Fruit fly (Drosophila melanogaster): ENCODE results near the gene CG10602.

The CG10602 gene

DNA sequence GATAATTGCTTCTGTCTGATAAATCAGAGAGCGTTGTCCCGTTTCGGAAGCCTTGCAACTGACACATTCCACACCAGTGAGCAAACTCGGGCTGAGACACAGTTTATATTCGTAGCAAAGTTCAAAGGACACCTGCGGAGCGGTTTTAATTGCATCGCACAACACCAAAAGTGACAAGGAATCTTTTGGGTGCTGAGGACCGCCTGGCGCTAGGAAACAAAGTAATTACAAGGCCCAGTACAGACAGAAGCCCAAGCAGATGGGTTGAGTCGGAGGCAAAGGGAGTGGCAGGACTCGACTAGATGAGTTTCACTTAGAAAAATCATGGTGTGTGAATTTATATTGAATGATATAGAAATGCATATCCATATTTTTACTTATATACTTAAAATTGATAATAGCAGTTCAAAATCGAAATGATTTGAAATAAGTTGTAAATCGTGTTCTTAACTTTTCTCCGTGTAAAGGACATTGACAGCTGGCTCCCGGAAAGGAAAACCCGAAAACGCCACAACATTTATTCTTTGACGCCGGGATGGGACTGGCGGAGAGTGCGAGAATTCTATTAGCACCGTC is 50.2 kb downstream of the CG10602 start:
- TF ChIP-seq rn (GFP tag; IDR thresholded peaks at IDR 0.05) (no peak), CG8301 (tag; optimal IDR thresholded peaks at IDR 0.05) (no peak), Snoo (tag; optimal IDR thresholded peaks at IDR 0.05) (no peak), CG8159 (tag; optimal IDR thresholded peaks at IDR 0.05) (no peak), CG14655 (GFP tag; optimal IDR thresholded peaks at IDR 0.05) (no peak), CG17806 (tag; optimal IDR thresholded peaks at IDR 0.05) (no peak), Ets98B (GFP tag; IDR thresholded peaks at IDR 0.05) (no peak), Pif1A (GFP tag; optimal IDR thresholded peaks at IDR 0.05) (no peak), CG4496 (GFP tag; IDR thresholded peaks at IDR 0.05) (no peak), EcR (GFP tag; optimal IDR thresholded peaks at IDR 0.05) (no peak), CG34367 (tag; optimal IDR thresholded peaks at IDR 0.05) (no peak), CG15710 (tag; optimal IDR thresholded peaks at IDR 0.05) (no peak)

DNA sequence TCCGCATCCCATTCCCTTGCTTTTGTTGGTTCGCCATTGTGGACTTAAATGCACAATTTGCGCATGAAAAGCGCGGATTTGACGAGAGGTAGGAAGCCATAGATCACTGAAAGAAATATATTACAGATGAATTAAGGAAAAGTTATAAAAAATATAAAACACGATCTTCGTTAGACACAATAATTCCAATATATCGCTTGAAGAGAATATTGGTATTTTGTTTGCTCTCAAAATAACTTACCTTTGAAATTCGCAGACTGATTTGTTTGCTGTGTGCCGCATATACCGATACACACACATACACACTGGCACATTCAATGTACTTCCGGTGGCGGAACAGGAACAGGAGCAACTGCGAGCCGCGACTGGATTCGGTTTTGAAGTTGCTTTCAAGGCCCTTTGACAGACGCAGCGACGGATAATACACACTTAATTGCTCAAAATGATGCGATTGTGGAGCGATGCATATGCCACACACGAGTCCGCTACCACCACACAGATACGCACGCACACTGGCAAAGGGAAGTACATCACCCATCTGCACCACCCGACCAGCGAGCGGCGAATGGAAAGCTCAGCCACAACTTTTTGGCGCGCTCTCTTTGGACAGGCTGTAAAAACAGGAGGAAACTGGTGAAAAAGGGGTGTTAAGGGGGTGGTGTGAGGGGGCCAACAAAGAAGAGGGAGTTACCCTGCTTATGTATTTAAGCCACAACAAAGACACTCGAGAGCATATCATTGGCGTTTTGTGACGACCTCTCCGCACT is 53.2 kb downstream of the CG10602 start:
- TF ChIP-seq Pif1B (GFP tag; optimal IDR thresholded peaks at IDR 0.05) = no peak
- TF ChIP-seq CG8159 (tag; optimal IDR thresholded peaks at IDR 0.05) = peak; percentile 44
- TF ChIP-seq Snoo (tag; optimal IDR thresholded peaks at IDR 0.05) = peak; percentile 19
- TF ChIP-seq CG13204 (GFP tag; optimal IDR thresholded peaks at IDR 0.05) = no peak
- TF ChIP-seq CG10348 (GFP tag; IDR thresholded peaks at IDR 0.05) = no peak
- TF ChIP-seq rn (GFP tag; IDR thresholded peaks at IDR 0.05) = no peak
- TF ChIP-seq CG14655 (GFP tag; optimal IDR thresholded peaks at IDR 0.05) = no peak
- TF ChIP-seq D1 (tag; optimal IDR thresholded peaks at IDR 0.05) = no peak
- no peak for TF ChIP-seq CG4496 (GFP tag; IDR thresholded peaks at IDR 0.05)
- no peak for TF ChIP-seq EcR (GFP tag; optimal IDR thresholded peaks at IDR 0.05)
- peak; percentile 10 for TF ChIP-seq CG9948 (tag; optimal IDR thresholded peaks at IDR 0.05)
- no peak for TF ChIP-seq gl (tag; optimal IDR thresholded peaks at IDR 0.05)
- no peak for TF ChIP-seq CG32121 (GFP tag; IDR thresholded peaks at IDR 0.05)
- no peak for TF ChIP-seq Pif1A (GFP tag; optimal IDR thresholded peaks at IDR 0.05)
- no peak for TF ChIP-seq CG12605 (GFP tag; IDR thresholded peaks at IDR 0.05)
- no peak for TF ChIP-seq Ets98B (GFP tag; IDR thresholded peaks at IDR 0.05)
- TF ChIP-seq CG8301 (tag; optimal IDR thresholded peaks at IDR 0.05) = no peak
- peak; percentile 31 for TF ChIP-seq CG15710 (tag; optimal IDR thresholded peaks at IDR 0.05)

DNA sequence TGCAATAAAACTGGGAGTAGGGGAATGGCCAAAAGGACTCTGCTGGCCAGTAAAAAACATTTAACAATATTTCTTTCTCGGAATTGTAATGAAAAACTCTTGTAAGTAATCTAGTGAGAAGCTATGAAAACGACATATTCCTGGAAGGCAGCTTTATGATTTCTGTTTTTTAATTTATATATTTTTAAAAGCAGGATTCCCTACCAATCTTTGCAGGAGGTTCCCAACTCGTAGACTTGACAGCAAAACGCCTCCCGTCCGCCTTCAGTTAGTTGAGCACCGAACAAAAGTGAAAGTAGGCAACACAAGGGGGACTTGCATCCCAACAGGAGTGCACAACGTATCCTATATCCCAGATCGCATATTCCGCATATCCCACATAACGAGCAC is 53.8 kb downstream of the CG10602 start, which contains the start of gene CG43814:
CG43814 (minus strand) TSS at position 101 of the 390 bp plus-strand sequence.
- TF ChIP-seq CG15710 (tag; optimal IDR thresholded peaks at IDR 0.05) = no peak
- no peak for TF ChIP-seq CG8159 (tag; optimal IDR thresholded peaks at IDR 0.05)
- TF ChIP-seq fd96Ca (GFP tag; IDR thresholded peaks at IDR 0.05) = no peak
- no peak for TF ChIP-seq CG14655 (GFP tag; optimal IDR thresholded peaks at IDR 0.05)
- TF ChIP-seq Snoo (tag; optimal IDR thresholded peaks at IDR 0.05) = no peak
- no peak for TF ChIP-seq D1 (tag; optimal IDR thresholded peaks at IDR 0.05)
- no peak for TF ChIP-seq rn (GFP tag; IDR thresholded peaks at IDR 0.05)
- no peak for TF ChIP-seq Pif1B (GFP tag; optimal IDR thresholded peaks at IDR 0.05)
- TF ChIP-seq Pif1A (GFP tag; optimal IDR thresholded peaks at IDR 0.05) = no peak
- no peak for TF ChIP-seq CG9948 (tag; optimal IDR thresholded peaks at IDR 0.05)
- no peak for TF ChIP-seq CG17806 (tag; optimal IDR thresholded peaks at IDR 0.05)

All from whole organism, pupa.